Worm (Caenorhabditis elegans): ENCODE measurements around the gene T08B6.4.

ce11 chrIV:4917774-4918173 lies 12.3 kb downstream of the T08B6.4 start, which contains the start of gene str-158:
- no peak for TF ChIP-seq cog-1 (tag; optimal IDR thresholded peaks at IDR 0.05)
- TF ChIP-seq flt-1 (GFP tag; IDR thresholded peaks at IDR 0.05): no peak
- no peak for TF ChIP-seq klf-2 (GFP tag; conservative IDR thresholded peaks at IDR 0.05)
- no peak for TF ChIP-seq ztf-23 (GFP tag; IDR thresholded peaks at IDR 0.05)
- no peak for TF ChIP-seq tab-1 (GFP tag; IDR thresholded peaks at IDR 0.05)
- TF ChIP-seq med-1 (GFP tag; optimal IDR thresholded peaks at IDR 0.05; ENCODE audit: insufficient read depth): no peak
